Fruit fly (Drosophila melanogaster): Measurements from ENCODE around the gene CG42814.
A peak's percentile ranks its signal among the peaks of the same experiment; 100 is the strongest.

Gene CG42814

DNA sequence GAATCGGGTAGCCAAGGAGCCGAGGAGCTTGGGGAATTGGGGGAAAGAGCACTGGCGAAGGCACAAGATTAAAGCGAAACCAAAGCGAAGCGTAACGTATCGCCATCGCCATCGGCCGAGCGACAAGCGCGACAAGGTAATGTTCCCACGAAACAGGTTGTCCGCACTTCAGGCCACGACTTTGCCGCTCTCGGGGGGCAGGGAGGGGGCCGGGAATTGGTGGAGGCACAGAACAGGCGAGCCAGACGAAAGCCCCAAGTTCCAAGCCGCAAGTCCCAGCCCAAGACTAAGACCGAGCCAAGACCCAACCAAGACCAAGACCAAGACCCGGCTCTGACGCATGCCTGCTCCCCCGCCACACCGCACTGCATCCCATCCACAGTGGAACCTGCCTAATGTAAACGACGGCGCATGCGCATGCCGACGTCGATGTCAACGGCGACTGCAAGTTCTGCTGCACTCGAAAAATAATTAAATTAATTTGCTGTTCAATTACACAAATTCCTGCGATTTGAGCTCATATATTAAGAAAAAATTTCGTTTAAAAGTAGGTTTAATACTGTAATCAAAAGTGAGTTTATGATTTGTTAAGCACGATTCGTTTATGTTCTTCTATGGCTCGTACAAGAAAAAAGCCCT, 43.2 kb downstream of the CG42814 start (continued):
- TF ChIP-seq dac (GFP tag; optimal IDR thresholded peaks at IDR 0.05): no peak
- peak; percentile 63 for TF ChIP-seq net (GFP tag; optimal IDR thresholded peaks at IDR 0.05)
- TF ChIP-seq topi (GFP tag; optimal IDR thresholded peaks at IDR 0.05): peak; percentile 61
- TF ChIP-seq Smox (GFP tag; optimal IDR thresholded peaks at IDR 0.05): peak; percentile 57
- TF ChIP-seq CG8319 (GFP tag; optimal IDR thresholded peaks at IDR 0.05): peak; percentile 39
- peak; percentile 51 to 74 for TF ChIP-seq ss (GFP tag; optimal IDR thresholded peaks at IDR 0.05)
- no peak for TF ChIP-seq CG11294 (GFP tag; IDR thresholded peaks at IDR 0.05)
- TF ChIP-seq CG15336 (GFP tag; IDR thresholded peaks at IDR 0.05): peak; percentile 55
- peak; percentile 41 for TF ChIP-seq Ets21C (GFP tag; optimal IDR thresholded peaks at IDR 0.05)
- TF ChIP-seq CG11762 (GFP tag; optimal IDR thresholded peaks at IDR 0.05; ENCODE audit: insufficient read depth): no peak
- peak; percentile 22 for TF ChIP-seq CG8632 (GFP tag; optimal IDR thresholded peaks at IDR 0.05)
- peak; percentile 43 for TF ChIP-seq Hr4 (GFP tag; optimal IDR thresholded peaks at IDR 0.05)
- peak; percentile 22 for TF ChIP-seq Blimp-1 (GFP tag; optimal IDR thresholded peaks at IDR 0.05)
- TF ChIP-seq Sox102F (GFP tag; optimal IDR thresholded peaks at IDR 0.05): peak; percentile 63
- TF ChIP-seq CG34406 (GFP tag; optimal IDR thresholded peaks at IDR 0.05): peak; percentile 23
- peak; percentile 82 for TF ChIP-seq svp (GFP tag)
- peak; percentile 72 for TF ChIP-seq Hr39 (GFP tag; optimal IDR thresholded peaks at IDR 0.05)
- TF ChIP-seq Sox14 (GFP tag; optimal IDR thresholded peaks at IDR 0.05): peak; percentile 66
- peak; percentile 73 for TF ChIP-seq Met (GFP tag; optimal IDR thresholded peaks at IDR 0.05)

- peak; percentile 41 for TF ChIP-seq acj6 (GFP tag; optimal IDR thresholded peaks at IDR 0.05)
- TF ChIP-seq pdm3 (GFP tag; optimal IDR thresholded peaks at IDR 0.05): peak; percentile 46
- no peak for TF ChIP-seq CG6854 (GFP tag; optimal IDR thresholded peaks at IDR 0.05)
- peak; percentile 19 for TF ChIP-seq esn (GFP tag; optimal IDR thresholded peaks at IDR 0.05)
- TF ChIP-seq CG4318 (GFP tag; optimal IDR thresholded peaks at IDR 0.05): peak; percentile 54
- TF ChIP-seq CG6276 (GFP tag; optimal IDR thresholded peaks at IDR 0.05): peak; percentile 72
- TF ChIP-seq CG15336 (GFP tag; IDR thresholded peaks at IDR 0.05): peak; percentile 89
- TF ChIP-seq Sox15 (GFP tag; optimal IDR thresholded peaks at IDR 0.05): no peak
- no peak for TF ChIP-seq CG8632 (GFP tag; optimal IDR thresholded peaks at IDR 0.05)
- peak; percentile 24 for TF ChIP-seq net (GFP tag; optimal IDR thresholded peaks at IDR 0.05)
- peak; percentile 44 for TF ChIP-seq CG10631 (GFP tag; optimal IDR thresholded peaks at IDR 0.05)
- no peak for TF ChIP-seq Ets96B (tag; optimal IDR thresholded peaks at IDR 0.05)
- peak; percentile 58 for TF ChIP-seq CG3919 (GFP tag; optimal IDR thresholded peaks at IDR 0.05)
- TF ChIP-seq CG32006 (GFP tag; optimal IDR thresholded peaks at IDR 0.05): peak; percentile 82
- TF ChIP-seq topi (GFP tag; optimal IDR thresholded peaks at IDR 0.05): peak; percentile 4
- TF ChIP-seq Sox14 (GFP tag; optimal IDR thresholded peaks at IDR 0.05): peak; percentile 43
- peak; percentile 14 for TF ChIP-seq CG3032 (tag; optimal IDR thresholded peaks at IDR 0.05)
- peak; percentile 4 for TF ChIP-seq Hr39 (GFP tag; optimal IDR thresholded peaks at IDR 0.05)
- TF ChIP-seq salr (GFP tag; optimal IDR thresholded peaks at IDR 0.05): peak in 1 of 2 experiments; percentile 65
- peak; percentile 61 for TF ChIP-seq Hr4 (GFP tag; optimal IDR thresholded peaks at IDR 0.05)
- TF ChIP-seq Lpt (GFP tag; optimal IDR thresholded peaks at IDR 0.05): peak; percentile 56
- peak; percentile 74 for TF ChIP-seq Eip78C (GFP tag)
- peak; percentile 8 for TF ChIP-seq Met (GFP tag; optimal IDR thresholded peaks at IDR 0.05)
- peak; percentile 82 for TF ChIP-seq CG6163 (GFP tag; IDR thresholded peaks at IDR 0.05)
- peak; percentile 83 for TF ChIP-seq eg (GFP tag; IDR thresholded peaks at IDR 0.05)
- TF ChIP-seq dsx (GFP tag; optimal IDR thresholded peaks at IDR 0.05; ENCODE audit: poor library complexity, severe bottlenecking): no peak
- TF ChIP-seq achi (GFP tag; optimal IDR thresholded peaks at IDR 0.05): peak; percentile 50
- TF ChIP-seq CG8119 (GFP tag; IDR thresholded peaks at IDR 0.05): peak; percentile 77
- no peak for TF ChIP-seq CG16779 (tag; optimal IDR thresholded peaks at IDR 0.05)
- peak; percentile 67 for TF ChIP-seq Gug (GFP tag; IDR thresholded peaks at IDR 0.05)
- peak; percentile 49 for TF ChIP-seq OdsH (GFP tag; optimal IDR thresholded peaks at IDR 0.05)
Measured at dm6 chr3R:27181074-27181473, 48.2 kb downstream of the CG42814 start.
